Worm (Caenorhabditis elegans): ENCODE results near the gene str-198.

Gene str-198

ce11 chrV:16057010-16057463, 9.4 kb downstream of the str-198 start, which contains the start of gene F14H3.5:
F14H3.5 (minus strand) TSS chrV:16057060.
- TF ChIP-seq hmg-4 (GFP tag; optimal IDR thresholded peaks at IDR 0.05) = no peak
- TF ChIP-seq tra-4 (tag; optimal IDR thresholded peaks at IDR 0.05) = no peak
- TF ChIP-seq aly-1 (tag; optimal IDR thresholded peaks at IDR 0.05) = no peak
- no peak for TF ChIP-seq tbx-11 (GFP tag; IDR thresholded peaks at IDR 0.05)
- no peak for TF ChIP-seq tbx-37 (GFP tag; conservative IDR thresholded peaks at IDR 0.05)
- no peak for TF ChIP-seq hnd-1 (tag; optimal IDR thresholded peaks at IDR 0.05)
- no peak for TF ChIP-seq hmbx-1 (tag; optimal IDR thresholded peaks at IDR 0.05)
- TF ChIP-seq ama-1 (optimal IDR thresholded peaks at IDR 0.05) = no peak
- no peak for TF ChIP-seq ets-7 (tag; optimal IDR thresholded peaks at IDR 0.05)
- TF ChIP-seq ceh-36 (tag; optimal IDR thresholded peaks at IDR 0.05) = no peak
- TF ChIP-seq sea-1 (GFP tag; conservative IDR thresholded peaks at IDR 0.05) = no peak

- TF ChIP-seq ets-7 (tag; optimal IDR thresholded peaks at IDR 0.05) = no peak
- no peak for TF ChIP-seq aly-1 (tag; optimal IDR thresholded peaks at IDR 0.05)
- TF ChIP-seq scrt-1 (GFP tag; IDR thresholded peaks at IDR 0.05) = no peak
- no peak for TF ChIP-seq ceh-36 (tag; optimal IDR thresholded peaks at IDR 0.05)
- no peak for TF ChIP-seq pes-1 (GFP tag; IDR thresholded peaks at IDR 0.05)
- no peak for TF ChIP-seq sea-1 (GFP tag; conservative IDR thresholded peaks at IDR 0.05)
- no peak for TF ChIP-seq tbx-11 (GFP tag; IDR thresholded peaks at IDR 0.05)
Measured at ce11 chrV:16058872-16059271, 11.3 kb downstream of the str-198 start, which contains the start of gene F14H3.6. F14H3.6 (minus strand) TSS chrV:16058893.

DNA sequence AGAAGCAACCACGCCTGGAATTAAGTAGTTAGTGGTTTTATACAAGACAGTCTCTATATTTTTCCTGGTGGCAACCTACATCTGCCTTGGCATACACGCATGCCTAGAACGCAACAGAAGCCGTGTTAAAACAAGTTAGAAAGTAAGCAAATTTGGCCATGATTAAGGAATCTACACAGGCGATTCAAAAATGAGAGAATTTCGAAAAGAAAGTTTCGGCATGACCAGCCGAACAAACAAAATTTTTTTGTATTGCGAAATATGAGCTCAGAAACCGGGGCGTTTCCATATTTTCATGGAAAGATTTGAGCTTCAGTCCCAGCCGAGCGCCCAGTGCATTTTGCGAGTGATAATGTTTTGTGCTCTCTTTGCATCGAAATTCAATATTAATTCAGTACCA, 12.5 kb downstream of the str-198 start, which contains the start of gene F14H3.15:
Gene F14H3.15, minus strand, starts transcription at position 101 of the 400 bp plus-strand sequence.
- TF ChIP-seq scrt-1 (GFP tag; IDR thresholded peaks at IDR 0.05) = no peak
- no peak for TF ChIP-seq sea-1 (GFP tag; conservative IDR thresholded peaks at IDR 0.05)
- TF ChIP-seq aly-1 (tag; optimal IDR thresholded peaks at IDR 0.05) = no peak
- no peak for TF ChIP-seq flt-1 (GFP tag; IDR thresholded peaks at IDR 0.05)
- no peak for TF ChIP-seq hnd-1 (tag; optimal IDR thresholded peaks at IDR 0.05)
- no peak for TF ChIP-seq ama-1 (optimal IDR thresholded peaks at IDR 0.05)
- no peak for TF ChIP-seq ceh-36 (tag; optimal IDR thresholded peaks at IDR 0.05)
- TF ChIP-seq F13C5.2 (tag; optimal IDR thresholded peaks at IDR 0.05) = no peak
- TF ChIP-seq pes-1 (GFP tag; IDR thresholded peaks at IDR 0.05) = no peak
- no peak for TF ChIP-seq hmbx-1 (tag; optimal IDR thresholded peaks at IDR 0.05)
- no peak for TF ChIP-seq ets-7 (tag; optimal IDR thresholded peaks at IDR 0.05)
- TF ChIP-seq ceh-13 (GFP tag; optimal IDR thresholded peaks at IDR 0.05) = no peak
- TF ChIP-seq tbx-37 (GFP tag; conservative IDR thresholded peaks at IDR 0.05) = no peak
- no peak for TF ChIP-seq tra-4 (tag; optimal IDR thresholded peaks at IDR 0.05)
- TF ChIP-seq B0310.2 (tag; optimal IDR thresholded peaks at IDR 0.05) = no peak
- TF ChIP-seq hmg-4 (GFP tag; optimal IDR thresholded peaks at IDR 0.05) = no peak
- no peak for TF ChIP-seq tbx-11 (GFP tag; IDR thresholded peaks at IDR 0.05)

- TF ChIP-seq pes-1 (GFP tag; IDR thresholded peaks at IDR 0.05) (no peak), tbx-11 (GFP tag; IDR thresholded peaks at IDR 0.05) (no peak), ceh-13 (GFP tag; optimal IDR thresholded peaks at IDR 0.05) (no peak), scrt-1 (GFP tag; IDR thresholded peaks at IDR 0.05) (no peak), hnd-1 (tag; optimal IDR thresholded peaks at IDR 0.05) (no peak), hmbx-1 (tag; optimal IDR thresholded peaks at IDR 0.05) (no peak), aly-1 (tag; optimal IDR thresholded peaks at IDR 0.05) (no peak), F13C5.2 (tag; optimal IDR thresholded peaks at IDR 0.05) (no peak), flt-1 (GFP tag; IDR thresholded peaks at IDR 0.05) (no peak), sea-1 (GFP tag; conservative IDR thresholded peaks at IDR 0.05) (no peak), hmg-4 (GFP tag; optimal IDR thresholded peaks at IDR 0.05) (no peak), tbx-37 (GFP tag; conservative IDR thresholded peaks at IDR 0.05) (no peak), ama-1 (optimal IDR thresholded peaks at IDR 0.05) (no peak), B0310.2 (tag; optimal IDR thresholded peaks at IDR 0.05) (no peak), ceh-36 (tag; optimal IDR thresholded peaks at IDR 0.05) (no peak)
Measured at ce11 chrV:16061993-16062392, 14.4 kb downstream of the str-198 start, which contains the start of gene fbxa-100. fbxa-100 (minus strand) TSS chrV:16062093.

ce11 chrV:16062788-16063187, 15.2 kb downstream of the str-198 start, which contains the start of gene F14H3.14:
F14H3.14 (minus strand) TSS chrV:16062888.
- TF ChIP-seq hmg-4 (GFP tag; optimal IDR thresholded peaks at IDR 0.05) = no peak
- no peak for TF ChIP-seq hmbx-1 (tag; optimal IDR thresholded peaks at IDR 0.05)
- no peak for TF ChIP-seq scrt-1 (GFP tag; IDR thresholded peaks at IDR 0.05)
- TF ChIP-seq tbx-37 (GFP tag; conservative IDR thresholded peaks at IDR 0.05) = no peak
- TF ChIP-seq ceh-13 (GFP tag; optimal IDR thresholded peaks at IDR 0.05) = no peak
- TF ChIP-seq ceh-36 (tag; optimal IDR thresholded peaks at IDR 0.05) = no peak

DNA sequence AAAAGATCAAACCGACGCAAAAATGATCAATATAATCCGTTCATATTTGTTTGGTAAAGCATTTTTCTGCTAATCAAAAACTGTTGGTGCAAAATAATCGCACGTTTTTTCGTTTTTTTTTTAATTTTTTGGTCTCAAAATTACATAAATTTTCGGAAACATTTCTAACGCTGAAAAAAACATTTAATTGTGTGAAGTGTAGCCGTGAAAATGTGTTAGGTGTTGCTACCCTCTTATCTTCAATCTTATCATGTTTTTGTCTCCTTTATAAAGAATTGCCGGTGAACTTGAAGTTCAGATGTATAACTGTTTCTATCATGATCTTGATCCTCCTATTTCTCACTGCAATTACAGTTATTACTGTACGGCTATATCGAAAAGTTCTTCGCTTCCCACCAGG, 21.3 kb downstream of the str-198 start, which contains the start of gene cyp-35D1:
Gene cyp-35D1, plus strand, starts transcription at position 301 of the 400 bp plus-strand sequence.
- TF ChIP-seq ets-7 (tag; optimal IDR thresholded peaks at IDR 0.05) = no peak
- no peak for TF ChIP-seq tbx-11 (GFP tag; IDR thresholded peaks at IDR 0.05)
- TF ChIP-seq sea-1 (GFP tag; conservative IDR thresholded peaks at IDR 0.05) = no peak
- no peak for TF ChIP-seq flt-1 (GFP tag; IDR thresholded peaks at IDR 0.05)
- no peak for TF ChIP-seq tra-4 (tag; optimal IDR thresholded peaks at IDR 0.05)
- no peak for TF ChIP-seq aly-1 (tag; optimal IDR thresholded peaks at IDR 0.05)
- no peak for TF ChIP-seq scrt-1 (GFP tag; IDR thresholded peaks at IDR 0.05)

DNA sequence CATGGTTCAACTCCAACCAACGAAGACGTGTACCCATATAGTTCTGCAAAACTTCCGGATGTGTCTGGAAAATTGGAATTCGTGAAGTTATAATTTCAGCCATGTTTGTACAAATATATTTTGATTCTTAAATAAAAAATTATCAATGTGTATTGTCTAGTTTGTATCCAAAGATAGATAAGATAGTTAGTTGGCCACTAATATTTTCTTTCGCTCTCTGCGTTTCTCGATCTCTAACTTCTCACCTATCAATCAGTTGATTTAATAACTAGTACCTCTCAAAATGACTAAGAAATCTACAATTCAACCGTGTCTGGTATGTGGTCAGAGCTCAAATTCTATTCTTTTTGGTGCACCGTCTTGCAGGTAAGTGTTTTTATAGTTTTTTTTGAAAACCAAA, 23.6 kb downstream of the str-198 start, which contains the start of gene nhr-176:
Gene nhr-176, plus strand, starts transcription at position 159 of the 400 bp plus-strand sequence.
- TF ChIP-seq ets-7 (tag; optimal IDR thresholded peaks at IDR 0.05) (no peak), aly-1 (tag; optimal IDR thresholded peaks at IDR 0.05) (no peak), flt-1 (GFP tag; IDR thresholded peaks at IDR 0.05) (no peak), B0310.2 (tag; optimal IDR thresholded peaks at IDR 0.05) (no peak), scrt-1 (GFP tag; IDR thresholded peaks at IDR 0.05) (no peak), tbx-37 (GFP tag; conservative IDR thresholded peaks at IDR 0.05) (no peak), pes-1 (GFP tag; IDR thresholded peaks at IDR 0.05) (no peak), F13C5.2 (tag; optimal IDR thresholded peaks at IDR 0.05) (no peak), ama-1 (optimal IDR thresholded peaks at IDR 0.05) (no peak), hmbx-1 (tag; optimal IDR thresholded peaks at IDR 0.05) (no peak), tra-4 (tag; optimal IDR thresholded peaks at IDR 0.05) (no peak), ceh-13 (GFP tag; optimal IDR thresholded peaks at IDR 0.05) (no peak), hnd-1 (tag; optimal IDR thresholded peaks at IDR 0.05) (no peak), hmg-4 (GFP tag; optimal IDR thresholded peaks at IDR 0.05) (no peak), tbx-11 (GFP tag; IDR thresholded peaks at IDR 0.05) (no peak), ceh-36 (tag; optimal IDR thresholded peaks at IDR 0.05) (no peak), sea-1 (GFP tag; conservative IDR thresholded peaks at IDR 0.05) (no peak)
